Worm (Caenorhabditis elegans) whole organism, L3 larva: ENCODE measurements around the gene C49H3.3.

Source experiments
- aly-2 ChIP-seq: fragments of 150-350 bp; optimal IDR thresholded peaks from 2 replicates; lab custom pipeline; 2014; ENCODE audit warnings: missing biosample characterization, missing genetic modification characterization
- elt-1 ChIP-seq: fragments of 150-350 bp; optimal IDR thresholded peaks from 2 replicates; lab custom pipeline; 2014; ENCODE audit warnings: missing biosample characterization, missing genetic modification characterization
- jun-1 ChIP-seq: fragments of 150-350 bp; optimal IDR thresholded peaks from 2 replicates; lab custom pipeline; 2014; ENCODE audit warnings: missing biosample characterization, missing genetic modification reagents, missing genetic modification characterization
- nhr-28 ChIP-seq: fragments of 150-350 bp; optimal IDR thresholded peaks from 2 replicates; lab custom pipeline; 2014; ENCODE audit warnings: missing biosample characterization, missing genetic modification characterization
- pqm-1 ChIP-seq: fragments of 150-350 bp; optimal IDR thresholded peaks from 2 replicates; lab custom pipeline; 2017; ENCODE audit warnings: missing biosample characterization, missing genetic modification characterization, inconsistent platforms
- ztf-4 ChIP-seq: fragments of 150-350 bp; optimal IDR thresholded peaks from 2 replicates; lab custom pipeline; 2014; ENCODE audit warnings: missing biosample characterization, missing genetic modification characterization

DNA sequence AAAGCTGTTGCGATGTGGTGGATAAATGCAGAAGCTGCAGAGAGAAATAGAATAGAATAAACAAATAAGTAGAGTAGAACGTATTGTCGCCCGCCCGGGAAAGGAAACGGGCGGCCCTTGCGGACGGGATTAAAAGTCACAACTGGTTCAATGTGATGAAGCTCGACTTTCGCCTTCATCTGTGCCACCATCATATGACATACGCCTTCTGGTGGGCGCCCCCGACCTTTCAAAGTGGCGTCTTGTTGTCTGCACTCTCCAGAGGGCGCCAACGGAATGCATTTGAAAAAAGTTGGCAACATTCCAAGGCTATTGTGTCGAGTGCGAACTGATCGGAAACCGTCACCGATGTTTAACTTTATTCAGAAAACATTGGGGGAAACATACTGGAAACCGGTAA, 19.1 kb downstream of the C49H3.3 start:
- no peak for TF ChIP-seq nhr-28 (tag; lab: Kevin White, UChicago)
- TF ChIP-seq pqm-1 = no peak
- no peak for TF ChIP-seq jun-1 (tag; lab: Kevin White, UChicago)
- TF ChIP-seq aly-2 = no peak
- TF ChIP-seq ztf-4 (tag; lab: Kevin White, UChicago) = no peak
- TF ChIP-seq elt-1 (tag; lab: Kevin White, UChicago) = no peak
